Worm (Caenorhabditis elegans) whole organism, late embryonic: ENCODE measurements around the gene H32C10.1.

Source experiments
- C08G9.2 ChIP-seq: sonication (generic microtip); optimal IDR thresholded peaks from 2 replicates; lab custom pipeline; 2016; ENCODE audit warnings: mild to moderate bottlenecking, missing genetic modification characterization, moderate library complexity, missing compliant biosample characterization
- K09A11.1 ChIP-seq: sonication (generic microtip); optimal IDR thresholded peaks from 2 replicates; lab custom pipeline; 2017; ENCODE audit warnings: antibody characterized with exemption, mild to moderate bottlenecking, missing genetic modification characterization, missing compliant biosample characterization; ENCODE audit not compliant: insufficient read depth
- ahr-1 ChIP-seq: sonication (generic microtip); optimal IDR thresholded peaks from 2 replicates; lab custom pipeline; 2016; ENCODE audit warnings: missing genetic modification characterization, missing compliant biosample characterization
- ama-1 ChIP-seq: fragments of 150-350 bp; optimal IDR thresholded peaks from 2 replicates; lab custom pipeline; 2014
- ceh-14 ChIP-seq: sonication (generic microtip); optimal IDR thresholded peaks from 2 replicates; lab custom pipeline; 2016; ENCODE audit warnings: missing genotype, missing genetic modification characterization, missing compliant biosample characterization
- ceh-18 ChIP-seq: sonication (generic microtip); optimal IDR thresholded peaks from 2 replicates; lab custom pipeline; 2016; ENCODE audit warnings: missing genetic modification characterization, missing compliant biosample characterization
- ceh-19 ChIP-seq: fragments of 200-800 bp; sonication (Bioruptor generic); optimal IDR thresholded peaks from 2 replicates; lab custom pipeline; 2018; ENCODE audit warnings: mild to moderate bottlenecking, missing genetic modification characterization, missing compliant biosample characterization
- ceh-2 ChIP-seq: sonication (generic microtip); optimal IDR thresholded peaks from 2 replicates; lab custom pipeline; 2016; ENCODE audit warnings: missing genotype, missing genetic modification characterization, missing compliant biosample characterization
- ceh-24 ChIP-seq: sonication (generic microtip); optimal IDR thresholded peaks from 2 replicates; lab custom pipeline; 2016; ENCODE audit warnings: mild to moderate bottlenecking, missing genetic modification characterization, missing compliant biosample characterization
- ceh-30 ChIP-seq: fragments of 150-350 bp; optimal IDR thresholded peaks from 2 replicates; lab custom pipeline; 2014; ENCODE audit warnings: missing biosample characterization, missing genetic modification characterization
- ceh-31 ChIP-seq: sonication (generic microtip); optimal IDR thresholded peaks from 2 replicates; lab custom pipeline; 2016; ENCODE audit warnings: missing genetic modification characterization, missing compliant biosample characterization
- ceh-34 ChIP-seq: sonication (generic microtip); optimal IDR thresholded peaks from 2 replicates; lab custom pipeline; 2016; ENCODE audit warnings: mild to moderate bottlenecking, missing genetic modification characterization, missing compliant biosample characterization
- ceh-45 ChIP-seq: fragments of 200-800 bp; sonication (Bioruptor generic); IDR thresholded peaks from 2 replicates; pipeline ENCODE4 v1.3.6; 2022; ENCODE audit warnings: missing genetic modification reagents, missing genetic modification characterization, missing compliant biosample characterization
- ceh-48 ChIP-seq: sonication (generic microtip); optimal IDR thresholded peaks from 2 replicates; lab custom pipeline; 2016; ENCODE audit warnings: missing genetic modification characterization, inconsistent platforms, missing compliant biosample characterization
- ceh-6 ChIP-seq: fragments of 200-800 bp; sonication (Bioruptor generic); optimal IDR thresholded peaks from 2 replicates; lab custom pipeline; 2018; ENCODE audit warnings: mild to moderate bottlenecking, missing genetic modification characterization, missing compliant biosample characterization
- ceh-9 ChIP-seq: sonication (generic microtip); optimal IDR thresholded peaks from 2 replicates; lab custom pipeline; 2016; ENCODE audit warnings: mild to moderate bottlenecking, missing genetic modification characterization, inconsistent platforms, missing compliant biosample characterization
- dve-1 ChIP-seq: sonication (generic microtip); optimal IDR thresholded peaks from 2 replicates; lab custom pipeline; 2017; ENCODE audit warnings: antibody characterized with exemption, mild to moderate bottlenecking, missing genetic modification characterization, missing compliant biosample characterization
- elt-2 ChIP-seq: sonication (generic microtip); optimal IDR thresholded peaks from 2 replicates; lab custom pipeline; 2016; ENCODE audit warnings: missing genetic modification reagents, missing genetic modification characterization, missing compliant biosample characterization
- ets-4 ChIP-seq: sonication (generic microtip); optimal IDR thresholded peaks from 2 replicates; lab custom pipeline; 2016; ENCODE audit warnings: missing genetic modification characterization, missing compliant biosample characterization
- eyg-1 ChIP-seq: sonication (generic microtip); optimal IDR thresholded peaks from 2 replicates; lab custom pipeline; 2016; ENCODE audit warnings: missing genotype, missing genetic modification characterization, missing compliant biosample characterization
- fkh-6 ChIP-seq: sonication (generic microtip); optimal IDR thresholded peaks from 2 replicates; lab custom pipeline; 2016; ENCODE audit warnings: missing genetic modification characterization, missing compliant biosample characterization
- hlh-13 ChIP-seq: fragments of 200-800 bp; sonication (Bioruptor generic); optimal IDR thresholded peaks from 2 replicates; lab custom pipeline; 2018; ENCODE audit warnings: mild to moderate bottlenecking, missing genetic modification characterization, missing compliant biosample characterization
- hlh-15 ChIP-seq: sonication (generic microtip); optimal IDR thresholded peaks from 2 replicates; lab custom pipeline; 2016; ENCODE audit warnings: missing genetic modification characterization, missing compliant biosample characterization
- lim-6 ChIP-seq: sonication (generic microtip); optimal IDR thresholded peaks from 2 replicates; lab custom pipeline; 2016; ENCODE audit warnings: missing genetic modification characterization, missing compliant biosample characterization
- lin-11 ChIP-seq: fragments of 200-800 bp; sonication (Bioruptor generic); optimal IDR thresholded peaks from 2 replicates; lab custom pipeline; 2018; ENCODE audit warnings: mild to moderate bottlenecking, missing genetic modification characterization, missing compliant biosample characterization
- madf-2 ChIP-seq: sonication (generic microtip); optimal IDR thresholded peaks from 2 replicates; lab custom pipeline; 2017; ENCODE audit warnings: missing genetic modification characterization, missing compliant biosample characterization
- nfya-1 ChIP-seq: sonication (generic microtip); optimal IDR thresholded peaks from 2 replicates; lab custom pipeline; 2017; ENCODE audit warnings: missing genetic modification characterization, mild to moderate bottlenecking, missing compliant biosample characterization, antibody characterized with exemption, moderate library complexity
- nhr-11 ChIP-seq: fragments of 150-350 bp; optimal IDR thresholded peaks from 2 replicates; lab custom pipeline; 2014; ENCODE audit warnings: missing biosample characterization, missing genetic modification characterization
- nhr-232 ChIP-seq: sonication (generic microtip); optimal IDR thresholded peaks from 2 replicates; lab custom pipeline; 2016; ENCODE audit warnings: missing genetic modification characterization, missing compliant biosample characterization
- pag-3 ChIP-seq: sonication (generic microtip); optimal IDR thresholded peaks from 2 replicates; lab custom pipeline; 2016; ENCODE audit warnings: missing compliant biosample characterization, missing genetic modification characterization, borderline replicate concordance
- pat-9 ChIP-seq: fragments of 200-800 bp; sonication (Bioruptor generic); optimal IDR thresholded peaks from 2 replicates; lab custom pipeline; 2018; ENCODE audit warnings: mild to moderate bottlenecking, missing genetic modification characterization, moderate library complexity, missing compliant biosample characterization
- pax-1 ChIP-seq: fragments of 150-350 bp; optimal IDR thresholded peaks from 2 replicates; lab custom pipeline; 2014; ENCODE audit warnings: missing biosample characterization, missing genetic modification characterization
- pros-1 ChIP-seq: fragments of 150-350 bp; optimal IDR thresholded peaks from 2 replicates; lab custom pipeline; 2014; ENCODE audit warnings: missing biosample characterization, missing genetic modification reagents, missing genetic modification characterization
- ref-2 ChIP-seq: sonication (generic microtip); optimal IDR thresholded peaks from 2 replicates; lab custom pipeline; 2016; ENCODE audit warnings: missing genetic modification characterization, missing compliant biosample characterization
- rnt-1 ChIP-seq: sonication (generic microtip); optimal IDR thresholded peaks from 2 replicates; lab custom pipeline; 2016; ENCODE audit warnings: missing genetic modification characterization, missing compliant biosample characterization
- sox-4 ChIP-seq: sonication (generic microtip); optimal IDR thresholded peaks from 2 replicates; lab custom pipeline; 2017; ENCODE audit warnings: mild to moderate bottlenecking, missing genetic modification characterization, inconsistent platforms, missing compliant biosample characterization
- syd-9 ChIP-seq: sonication (generic microtip); optimal IDR thresholded peaks from 2 replicates; lab custom pipeline; 2016; ENCODE audit warnings: mild to moderate bottlenecking, missing genetic modification characterization, moderate library complexity, missing compliant biosample characterization
- tbx-2 ChIP-seq: sonication (generic microtip); optimal IDR thresholded peaks from 2 replicates; lab custom pipeline; 2016; ENCODE audit warnings: missing genetic modification characterization, missing compliant biosample characterization
- ttx-3 ChIP-seq: sonication (generic microtip); optimal IDR thresholded peaks from 2 replicates; lab custom pipeline; 2016; ENCODE audit warnings: missing genetic modification reagents, missing genetic modification characterization, missing compliant biosample characterization
- unc-3 ChIP-seq, 2 experiments: fragments of 200-800 bp in 1 of 2; sonication (Bioruptor generic) in 1 of 2; sonication (generic microtip) in 1 of 2; conservative IDR thresholded peaks in 1 of 2; optimal IDR thresholded peaks in 1 of 2; 2 replicates each; pipeline versions ENCODE4 v1.3.6 to Lab custom; 2016 to 2022; ENCODE audit warnings: missing compliant biosample characterization in 2 of 2, missing genetic modification characterization in 2 of 2, missing genetic modification reagents in 1 of 2
- unc-42 ChIP-seq: sonication (generic microtip); optimal IDR thresholded peaks from 2 replicates; lab custom pipeline; 2016; ENCODE audit warnings: missing genotype, missing genetic modification characterization, missing compliant biosample characterization
- unc-55 ChIP-seq: sonication (generic microtip); optimal IDR thresholded peaks from 2 replicates; lab custom pipeline; 2017; ENCODE audit warnings: missing biosample characterization, missing genetic modification reagents, missing genetic modification characterization
- unc-86 ChIP-seq: sonication (generic microtip); optimal IDR thresholded peaks from 2 replicates; lab custom pipeline; 2016; ENCODE audit warnings: missing genetic modification characterization, missing compliant biosample characterization
- zip-5 ChIP-seq: sonication (generic microtip); optimal IDR thresholded peaks from 2 replicates; lab custom pipeline; 2016; ENCODE audit warnings: missing genetic modification characterization, missing compliant biosample characterization
- ztf-16 ChIP-seq: sonication (generic microtip); optimal IDR thresholded peaks from 2 replicates; lab custom pipeline; 2017; ENCODE audit warnings: missing genetic modification characterization, missing compliant biosample characterization

Gene H32C10.1

ce11 chrIV:5947555-5948151, 13.5 kb downstream of the H32C10.1 start, which contains the start of gene rps-25:
Gene rps-25, minus strand, starts transcription at chrIV:5947605.
- peak; percentile 70 for TF ChIP-seq unc-55 (GFP tag; lab: Kevin White, UChicago)
- no peak for TF ChIP-seq C08G9.2
- TF ChIP-seq nfya-1 (tag; lab: Kevin White, UChicago): peak; percentile 24

- TF ChIP-seq ceh-9 (tag; lab: Kevin White, UChicago) (no peak), ceh-24 (tag; lab: Kevin White, UChicago) (no peak)
- TF ChIP-seq, all 69 proteins: peak for 0
Observed at ce11 chrIV:5948712-5949111, 14.6 kb downstream of the H32C10.1 start.

- TF ChIP-seq rnt-1 (tag; lab: Kevin White, UChicago) (no peak), hlh-15 (tag; lab: Kevin White, UChicago) (no peak)
Observed at ce11 chrIV:5949964-5950363, 15.8 kb downstream of the H32C10.1 start.

- TF ChIP-seq pag-3 (tag; lab: Kevin White, UChicago): no peak
- TF ChIP-seq nhr-232 (tag; lab: Kevin White, UChicago): no peak
- no peak for TF ChIP-seq ets-4 (tag; lab: Kevin White, UChicago)
- TF ChIP-seq pax-1 (tag; lab: Kevin White, UChicago): no peak
- no peak for TF ChIP-seq C08G9.2
- TF ChIP-seq rnt-1 (tag; lab: Kevin White, UChicago): no peak
- no peak for TF ChIP-seq unc-55 (GFP tag; lab: Kevin White, UChicago)
- peak; percentile 57 for TF ChIP-seq nfya-1 (tag; lab: Kevin White, UChicago)
- TF ChIP-seq madf-2 (tag; lab: Kevin White, UChicago): no peak
- TF ChIP-seq eyg-1: no peak
- TF ChIP-seq ahr-1 (tag; lab: Kevin White, UChicago): no peak
- TF ChIP-seq ceh-6 (GFP tag; lab: Kevin White, UChicago): no peak
- TF ChIP-seq hlh-13 (GFP tag; lab: Kevin White, UChicago): no peak
- no peak for TF ChIP-seq hlh-15 (tag; lab: Kevin White, UChicago)
- TF ChIP-seq ceh-19: no peak
- TF ChIP-seq ceh-14 (tag; lab: Kevin White, UChicago): no peak
- no peak for TF ChIP-seq fkh-6 (tag; lab: Kevin White, UChicago)
- TF ChIP-seq ttx-3 (tag; lab: Kevin White, UChicago): no peak
- TF ChIP-seq ceh-34 (tag; lab: Kevin White, UChicago): no peak
- TF ChIP-seq ceh-18: peak; percentile 26
- TF ChIP-seq ztf-16 (tag; lab: Kevin White, UChicago): no peak
- TF ChIP-seq ref-2 (tag; lab: Kevin White, UChicago): no peak
- TF ChIP-seq ama-1: no peak
- no peak for TF ChIP-seq unc-3 (GFP tag; conservative IDR thresholded peaks at IDR 0.05; lab: Robert Waterston, UW)
- TF ChIP-seq unc-3 (tag; optimal IDR thresholded peaks at IDR 0.05; lab: Kevin White, UChicago): peak; percentile 7
- no peak for TF ChIP-seq ceh-2 (tag; lab: Kevin White, UChicago)
- TF ChIP-seq ceh-9 (tag; lab: Kevin White, UChicago): no peak
- no peak for TF ChIP-seq lim-6 (tag; lab: Kevin White, UChicago)
- no peak for TF ChIP-seq elt-2 (tag; lab: Kevin White, UChicago)
- no peak for TF ChIP-seq ceh-30 (tag; lab: Kevin White, UChicago)
- no peak for TF ChIP-seq unc-86 (tag; lab: Kevin White, UChicago)
- peak; percentile 14 for TF ChIP-seq tbx-2 (tag; lab: Kevin White, UChicago)
- TF ChIP-seq dve-1 (tag; lab: Kevin White, UChicago): no peak
- TF ChIP-seq ceh-48 (tag; lab: Kevin White, UChicago): peak; percentile 93
- TF ChIP-seq ceh-45 (GFP tag; lab: Robert Waterston, UW): no peak
- no peak for TF ChIP-seq syd-9 (tag; lab: Kevin White, UChicago)
- TF ChIP-seq nhr-11 (tag; lab: Kevin White, UChicago): no peak
- no peak for TF ChIP-seq zip-5 (tag; lab: Kevin White, UChicago)
- no peak for TF ChIP-seq sox-4 (tag; lab: Kevin White, UChicago)
- no peak for TF ChIP-seq ceh-24 (tag; lab: Kevin White, UChicago)
- peak; percentile 76 for TF ChIP-seq ceh-31
- no peak for TF ChIP-seq K09A11.1 (tag; lab: Kevin White, UChicago)
- no peak for TF ChIP-seq lin-11 (tag; lab: Kevin White, UChicago)
- TF ChIP-seq pros-1: no peak
- TF ChIP-seq pat-9: no peak
- peak; percentile 99 for TF ChIP-seq unc-42 (tag; lab: Kevin White, UChicago)
Observed at ce11 chrIV:5952966-5953365, 18.8 kb downstream of the H32C10.1 start.
